Worm (Caenorhabditis elegans): ENCODE data around the gene F11D11.12.

DNA sequence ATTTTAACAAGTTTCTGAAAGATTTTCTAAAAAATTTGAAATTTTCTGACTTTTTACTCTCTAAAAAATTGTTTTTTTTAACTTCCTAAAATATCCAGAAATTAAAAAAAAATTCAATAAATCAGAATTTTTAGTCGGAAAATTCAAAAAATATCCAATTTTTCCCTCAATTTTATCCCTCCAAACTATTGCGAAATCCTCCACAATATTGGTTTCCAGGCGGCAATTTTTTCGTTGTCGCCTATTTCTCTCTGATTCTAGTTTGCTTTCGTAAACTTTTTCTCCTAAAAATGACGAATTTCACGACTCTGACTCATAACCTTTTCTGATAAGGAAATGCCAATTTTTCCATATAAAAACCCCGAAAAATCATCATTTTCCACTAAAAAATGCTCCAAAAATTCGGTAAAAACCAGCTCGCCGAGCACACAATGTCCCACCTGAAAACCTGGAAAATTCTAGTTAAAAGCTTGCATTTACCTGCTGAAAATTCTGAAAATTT, 37.0 kb upstream of the F11D11.12 start, which contains the start of gene Y17D7B.2:
- TF ChIP-seq unc-39 (tag; optimal IDR thresholded peaks at IDR 0.05) (no peak), ceh-83 (GFP tag; optimal IDR thresholded peaks at IDR 0.05) (no peak), pha-4 (tag; optimal IDR thresholded peaks at IDR 0.05) (no peak), unc-62 (GFP tag; optimal IDR thresholded peaks at IDR 0.05) (no peak), blmp-1 (tag; optimal IDR thresholded peaks at IDR 0.05) (no peak), nhr-237 (tag; optimal IDR thresholded peaks at IDR 0.05) (no peak), mep-1 (tag; optimal IDR thresholded peaks at IDR 0.05) (no peak), cnd-1 (tag; optimal IDR thresholded peaks at IDR 0.05) (no peak), snpc-4 (tag; optimal IDR thresholded peaks at IDR 0.05) (no peak), sptf-1 (tag; optimal IDR thresholded peaks at IDR 0.05) (no peak), elt-3 (tag; optimal IDR thresholded peaks at IDR 0.05) (no peak)
